Worm (Caenorhabditis elegans): Measurements from ENCODE around the gene ugt-59.

DNA sequence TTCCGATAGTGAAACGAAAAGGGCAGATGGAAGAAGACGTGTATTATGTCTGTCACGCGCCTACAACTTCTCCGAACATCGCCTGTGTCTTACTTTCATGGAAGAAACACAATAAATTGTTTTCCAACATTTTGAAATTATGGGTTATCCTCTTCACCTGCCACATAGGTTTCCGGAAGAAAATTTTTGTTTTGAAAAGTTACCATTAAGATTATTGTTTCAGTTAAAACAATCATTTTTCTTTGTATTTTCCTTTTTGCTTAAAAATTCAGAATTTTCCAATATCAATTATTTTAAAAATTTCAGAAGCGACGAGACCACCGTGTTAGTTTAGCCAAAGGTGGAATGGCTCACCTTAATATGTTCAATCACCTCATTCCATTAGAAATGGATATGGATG is 14.2 kb downstream of the ugt-59 start, which contains the start of gene mask-1:
- no peak for TF ChIP-seq dpl-1 (GFP tag; optimal IDR thresholded peaks at IDR 0.05)
- TF ChIP-seq nhr-28 (tag; optimal IDR thresholded peaks at IDR 0.05): no peak
- no peak for TF ChIP-seq ceh-82 (tag; optimal IDR thresholded peaks at IDR 0.05)
- TF ChIP-seq fos-1 (tag; optimal IDR thresholded peaks at IDR 0.05): no peak
